Fruit fly (Drosophila melanogaster) whole organism, wandering third instar larva: ENCODE data around the gene CG3961.

Source experiments
- CrebA ChIP-seq: fragments of 200-800 bp; sonication (Bioruptor generic); optimal IDR thresholded peaks from 2 replicates; lab custom pipeline; 2016; ENCODE audit warnings: missing biosample characterization, mild to moderate bottlenecking, missing genetic modification characterization, borderline replicate concordance
- Dfd ChIP-seq: fragments of >200 bp; optimal IDR thresholded peaks from 2 replicates; lab custom pipeline; 2017; ENCODE audit warnings: missing biosample characterization, missing genetic modification characterization
- Hr78 ChIP-seq: fragments of >200 bp; optimal IDR thresholded peaks from 2 replicates; lab custom pipeline; 2017; ENCODE audit warnings: missing biosample characterization, missing genetic modification characterization
- Mio ChIP-seq: sonication (Bioruptor generic); optimal IDR thresholded peaks from 2 replicates; lab custom pipeline; 2016; ENCODE audit warnings: missing biosample characterization, missing genetic modification characterization
- Myc ChIP-seq: fragments of >200 bp; optimal IDR thresholded peaks from 2 replicates; lab custom pipeline; 2017
- Rel ChIP-seq, 2 experiments: fragments of 200-800 bp; sonication (Bioruptor generic) in 1 of 2; optimal IDR thresholded peaks; 2 replicates in 1 of 2; 3 replicates in 1 of 2; lab custom pipeline; 2016 to 2019; ENCODE audit warnings: mild to moderate bottlenecking in 2 of 2, missing biosample characterization in 2 of 2, missing genetic modification characterization in 2 of 2, moderate library complexity in 1 of 2
- br ChIP-seq: fragments of 200-800 bp; sonication (Bioruptor generic); optimal IDR thresholded peaks from 2 replicates; lab custom pipeline; 2016; ENCODE audit warnings: missing biosample characterization, missing genetic modification characterization
- dl ChIP-seq, 2 experiments: fragments of 175-275, 200-275 bp in 1 of 2; fragments of 200-275 bp in 1 of 2; sonication (Bioruptor generic); optimal IDR thresholded peaks; lab custom pipeline; 2018; ENCODE audit warnings: mild to moderate bottlenecking in 2 of 2, missing biosample characterization in 2 of 2, missing genetic modification characterization in 2 of 2, moderate library complexity in 2 of 2; ENCODE audit not compliant: partially characterized antibody in 2 of 2, insufficient read depth in 1 of 2
- lola ChIP-seq: fragments of >200 bp; optimal IDR thresholded peaks from 2 replicates; lab custom pipeline; 2017; ENCODE audit warnings: missing biosample characterization, missing genetic modification characterization
- psq ChIP-seq: fragments of 200-800 bp; sonication (Bioruptor generic); optimal IDR thresholded peaks from 3 replicates; lab custom pipeline; 2017; ENCODE audit warnings: missing biosample characterization, mild to moderate bottlenecking, missing genetic modification characterization, moderate library complexity
- rgr ChIP-seq: fragments of 200-800 bp; sonication (Bioruptor generic); optimal IDR thresholded peaks from 3 replicates; lab custom pipeline; 2016; ENCODE audit warnings: missing biosample characterization, mild to moderate bottlenecking, missing genetic modification characterization
- sage ChIP-seq: fragments of 200-800 bp; sonication (Bioruptor generic); optimal IDR thresholded peaks from 2 replicates; lab custom pipeline; 2016; ENCODE audit warnings: missing biosample characterization, mild to moderate bottlenecking, missing genetic modification characterization
- usp ChIP-seq: fragments of >200 bp; optimal IDR thresholded peaks from 2 replicates; lab custom pipeline; 2017; ENCODE audit warnings: missing biosample characterization, missing genetic modification characterization
- woc ChIP-seq: sonication (Bioruptor generic); optimal IDR thresholded peaks from 2 replicates; lab custom pipeline; 2016; ENCODE audit warnings: missing biosample characterization, mild to moderate bottlenecking, missing genetic modification characterization

dm6 chr3L:18834924-18835323, 55.4 kb downstream of the CG3961 start:
- TF ChIP-seq Dfd (GFP tag; lab: Kevin White, UChicago) (no peak), woc (no peak), sage (GFP tag; lab: Kevin White, UChicago) (no peak), usp (GFP tag; lab: Kevin White, UChicago) (no peak), psq (no peak), Hr78 (GFP tag; lab: Kevin White, UChicago) (no peak), Myc (lab: Kevin White, UChicago) (no peak), lola (GFP tag; lab: Kevin White, UChicago) (no peak), dl (GFP tag; optimal IDR thresholded peaks at IDR 0.05; lab: Kevin White, UChicago; ENCODE audit: insufficient read depth in 1 of 2, partially characterized antibody in 2 of 2) (no peak), Rel (GFP tag; optimal IDR thresholded peaks at IDR 0.05; lab: Kevin White, UChicago) (no peak), Rel (tag; optimal IDR thresholded peaks at IDR 0.05; lab: Kevin White, UChicago) (no peak), CrebA (GFP tag; lab: Kevin White, UChicago) (no peak), rgr (no peak), br (no peak), Mio (GFP tag; lab: Kevin White, UChicago) (no peak)
